Worm (Caenorhabditis elegans) whole organism, young adult: ENCODE results near the gene grl-12.
A peak's percentile ranks its signal among the peaks of the same experiment; 100 is the strongest.

ENCODE experiments used
- B0035.1 ChIP-seq: sonication (generic microtip); optimal IDR thresholded peaks from 2 replicates; lab custom pipeline; 2016; ENCODE audit warnings: missing genetic modification characterization, mild to moderate bottlenecking, missing compliant biosample characterization, missing genotype, missing genetic modification reagents
- B0336.3 ChIP-seq: fragments of 200-800 bp; sonication (Bioruptor generic); IDR thresholded peaks from 2 replicates; pipeline ENCODE4 v1.3.6; 2022; ENCODE audit warnings: missing genetic modification characterization, missing compliant biosample characterization
- F22D6.2 ChIP-seq: sonication (generic microtip); optimal IDR thresholded peaks from 2 replicates; lab custom pipeline; 2016; ENCODE audit warnings: mild to moderate bottlenecking, missing genetic modification characterization, missing compliant biosample characterization
- F55B11.4 ChIP-seq: sonication (generic microtip); optimal IDR thresholded peaks from 2 replicates; lab custom pipeline; 2016; ENCODE audit warnings: missing compliant biosample characterization, missing genetic modification characterization, borderline replicate concordance; ENCODE audit not compliant: insufficient read depth
- Y79H2A.3 ChIP-seq: fragments of 200-800 bp; sonication (Bioruptor generic); conservative IDR thresholded peaks from 2 replicates; pipeline ENCODE4 v1.3.6; 2022; ENCODE audit warnings: missing genetic modification reagents, missing genetic modification characterization, missing compliant biosample characterization
- Y95B8A.8 ChIP-seq: fragments of 200-800 bp; sonication (Bioruptor generic); IDR thresholded peaks from 2 replicates; pipeline ENCODE4 v1.3.6; 2022; ENCODE audit warnings: missing genetic modification reagents, missing genetic modification characterization, missing compliant biosample characterization
- atf-7 ChIP-seq: sonication (generic microtip); optimal IDR thresholded peaks from 2 replicates; lab custom pipeline; 2017; ENCODE audit warnings: mild to moderate bottlenecking, missing genetic modification characterization, missing compliant biosample characterization
- athp-1 ChIP-seq: sonication (generic microtip); optimal IDR thresholded peaks from 2 replicates; lab custom pipeline; 2017; ENCODE audit warnings: mild to moderate bottlenecking, missing genetic modification characterization, missing compliant biosample characterization
- attf-3 ChIP-seq: fragments of 200-800 bp; sonication (Bioruptor generic); conservative IDR thresholded peaks from 2 replicates; pipeline ENCODE4 v1.3.6; 2022; ENCODE audit warnings: missing genetic modification reagents, missing genetic modification characterization, missing compliant biosample characterization
- attf-5 ChIP-seq: fragments of 200-800 bp; sonication (Bioruptor generic); optimal IDR thresholded peaks from 2 replicates; lab custom pipeline; 2018; ENCODE audit warnings: mild to moderate bottlenecking, missing genetic modification characterization, missing compliant biosample characterization
- cebp-1 ChIP-seq, 2 experiments: fragments of 200-800 bp in 1 of 2; sonication (Bioruptor generic) in 1 of 2; sonication (generic microtip) in 1 of 2; IDR thresholded peaks in 1 of 2; optimal IDR thresholded peaks in 1 of 2; 2 replicates each; pipeline versions ENCODE4 v1.3.6 to Lab custom; 2017 to 2022; ENCODE audit warnings: missing compliant biosample characterization in 2 of 2, missing genetic modification characterization in 2 of 2, mild to moderate bottlenecking in 1 of 2, missing genetic modification reagents in 1 of 2, moderate library complexity in 1 of 2
- chd-7 ChIP-seq: sonication (generic microtip); optimal IDR thresholded peaks from 2 replicates; lab custom pipeline; 2016; ENCODE audit warnings: mild to moderate bottlenecking, missing genetic modification characterization, moderate library complexity, missing compliant biosample characterization
- dox-1 ChIP-seq: fragments of 200-800 bp; sonication (Bioruptor generic); IDR thresholded peaks from 2 replicates; pipeline ENCODE4 v1.3.6; 2022; ENCODE audit warnings: missing genetic modification reagents, missing genetic modification characterization, missing compliant biosample characterization
- dpff-1 ChIP-seq: sonication (generic microtip); optimal IDR thresholded peaks from 2 replicates; lab custom pipeline; 2017; ENCODE audit warnings: mild to moderate bottlenecking, missing genetic modification characterization, missing compliant biosample characterization
- ets-4 ChIP-seq: fragments of 200-800 bp; sonication (Bioruptor generic); optimal IDR thresholded peaks from 2 replicates; lab custom pipeline; 2018; ENCODE audit warnings: mild to moderate bottlenecking, missing genetic modification characterization, missing compliant biosample characterization
- hmg-1.2 ChIP-seq: fragments of 200-800 bp; sonication (Bioruptor generic); IDR thresholded peaks from 2 replicates; pipeline ENCODE4 v1.3.6; 2022; ENCODE audit warnings: missing genetic modification reagents, missing genetic modification characterization, missing compliant biosample characterization
- lag-1 ChIP-seq: fragments of 200-800 bp; sonication (Bioruptor generic); IDR thresholded peaks from 2 replicates; pipeline ENCODE4 v1.3.6; 2022; ENCODE audit warnings: missing genetic modification reagents, missing genetic modification characterization, missing compliant biosample characterization
- let-607 ChIP-seq, 2 experiments: fragments of 200-800 bp in 1 of 2; sonication (Bioruptor generic) in 1 of 2; sonication (generic microtip) in 1 of 2; optimal IDR thresholded peaks; 2 replicates each; lab custom pipeline; 2016 to 2018; ENCODE audit warnings: mild to moderate bottlenecking in 2 of 2, missing compliant biosample characterization in 2 of 2, missing genetic modification characterization in 2 of 2, moderate library complexity in 2 of 2, missing genotype in 1 of 2
- lin-26 ChIP-seq: fragments of 200-800 bp; sonication (Bioruptor generic); IDR thresholded peaks from 2 replicates; pipeline ENCODE4 v1.3.6; 2022; ENCODE audit warnings: missing genetic modification reagents, missing genetic modification characterization, missing compliant biosample characterization
- lsy-27 ChIP-seq: sonication (generic microtip); optimal IDR thresholded peaks from 2 replicates; lab custom pipeline; 2017; ENCODE audit warnings: missing genetic modification characterization, mild to moderate bottlenecking, missing compliant biosample characterization, antibody characterized with exemption, missing genotype, borderline replicate concordance; ENCODE audit not compliant: insufficient read depth
- madf-10 ChIP-seq: sonication (generic microtip); optimal IDR thresholded peaks from 2 replicates; lab custom pipeline; 2016; ENCODE audit warnings: mild to moderate bottlenecking, missing genetic modification characterization, missing compliant biosample characterization
- mes-4 ChIP-seq: sonication (generic microtip); optimal IDR thresholded peaks from 2 replicates; lab custom pipeline; 2016; ENCODE audit warnings: missing genotype, missing genetic modification characterization, missing compliant biosample characterization
- nfyb-1 ChIP-seq: fragments of 200-800 bp; sonication (Bioruptor generic); IDR thresholded peaks from 2 replicates; pipeline ENCODE4 v1.3.6; 2022; ENCODE audit warnings: missing genetic modification reagents, missing genetic modification characterization, missing compliant biosample characterization
- nhr-179 ChIP-seq: sonication (generic microtip); optimal IDR thresholded peaks from 2 replicates; lab custom pipeline; 2016; ENCODE audit warnings: mild to moderate bottlenecking, missing genetic modification characterization, missing compliant biosample characterization
- nhr-80 ChIP-seq: sonication (generic microtip); optimal IDR thresholded peaks from 2 replicates; lab custom pipeline; 2016; ENCODE audit warnings: missing genetic modification characterization, missing compliant biosample characterization
- pha-4 ChIP-seq: fragments of 150-350 bp; sonication (generic microtip); optimal IDR thresholded peaks from 2 replicates; lab custom pipeline; 2014; ENCODE audit warnings: missing biosample characterization, missing genetic modification reagents, missing genetic modification characterization
- repo-1 ChIP-seq: sonication (generic microtip); optimal IDR thresholded peaks from 2 replicates; lab custom pipeline; 2017; ENCODE audit warnings: mild to moderate bottlenecking, missing genetic modification characterization, missing compliant biosample characterization
- rpc-1 ChIP-seq, 2 experiments: fragments of 150-350 bp in 1 of 2; sonication (generic microtip) in 1 of 2; optimal IDR thresholded peaks; 2 replicates each; lab custom pipeline; 2014 to 2018; ENCODE audit warnings: missing biosample characterization in 1 of 2, missing genetic modification characterization in 1 of 2, missing genetic modification reagents in 1 of 2, missing genotype in 1 of 2
- snpc-3.4 ChIP-seq: sonication (generic microtip); optimal IDR thresholded peaks from 2 replicates; lab custom pipeline; 2017; ENCODE audit warnings: missing genetic modification characterization, mild to moderate bottlenecking, missing compliant biosample characterization, antibody characterized with exemption, moderate library complexity, missing genotype, missing genetic modification reagents
- snpc-4 ChIP-seq, 5 experiments: fragments of 150-350 bp in 1 of 5; sonication (generic microtip) in 4 of 5; optimal IDR thresholded peaks; 2 replicates each; lab custom pipeline; 2014 to 2018; ENCODE audit warnings: missing genetic modification characterization in 5 of 5, missing biosample characterization in 3 of 5, antibody characterized with exemption in 2 of 5, mild to moderate bottlenecking in 2 of 5, missing compliant biosample characterization in 2 of 5, missing genotype in 2 of 5, moderate library complexity in 2 of 5, missing genetic modification reagents in 1 of 5
- sptf-2 ChIP-seq: fragments of 200-800 bp; sonication (Bioruptor generic); optimal IDR thresholded peaks from 2 replicates; lab custom pipeline; 2018; ENCODE audit warnings: mild to moderate bottlenecking, missing genetic modification characterization, missing compliant biosample characterization
- tbp1 ChIP-seq: fragments of 200-800 bp; sonication (Bioruptor generic); optimal IDR thresholded peaks from 2 replicates; lab custom pipeline; 2018; ENCODE audit warnings: mild to moderate bottlenecking, missing genetic modification characterization, missing compliant biosample characterization
- unc-62 ChIP-seq: fragments of 150-350 bp; optimal IDR thresholded peaks from 2 replicates; lab custom pipeline; 2014; ENCODE audit warnings: missing biosample characterization, missing genetic modification reagents, missing genetic modification characterization
- ztf-22 ChIP-seq: fragments of 200-800 bp; sonication (Bioruptor generic); optimal IDR thresholded peaks from 2 replicates; lab custom pipeline; 2018; ENCODE audit warnings: mild to moderate bottlenecking, missing genetic modification characterization, moderate library complexity, missing compliant biosample characterization
- ztf-26 ChIP-seq: sonication (generic microtip); optimal IDR thresholded peaks from 2 replicates; lab custom pipeline; 2017; ENCODE audit warnings: missing genetic modification characterization, missing compliant biosample characterization
- ztf-3 ChIP-seq: fragments of 200-800 bp; sonication (Bioruptor generic); optimal IDR thresholded peaks from 2 replicates; lab custom pipeline; 2018; ENCODE audit warnings: mild to moderate bottlenecking, missing genetic modification characterization, missing compliant biosample characterization

Gene grl-12

ce11 chrV:8654460-8655419, 17.9 kb upstream of the grl-12 start (continued):
- TF ChIP-seq unc-62 = peak; percentile 61
- no peak for TF ChIP-seq nfyb-1 (GFP tag; lab: Robert Waterston, UW)
- TF ChIP-seq F55B11.4 = no peak
- no peak for TF ChIP-seq repo-1 (tag; lab: Kevin White, UChicago)
- no peak for TF ChIP-seq nhr-179
- TF ChIP-seq nhr-80 (tag; lab: Kevin White, UChicago) = peak; percentile 68
- no peak for TF ChIP-seq cebp-1 (GFP tag; IDR thresholded peaks at IDR 0.05; lab: Robert Waterston, UW)
- TF ChIP-seq cebp-1 (tag; optimal IDR thresholded peaks at IDR 0.05; lab: Kevin White, UChicago) = peak; percentile 32
- TF ChIP-seq mes-4 = no peak
- TF ChIP-seq B0035.1 (tag; lab: Kevin White, UChicago) = no peak
- no peak for TF ChIP-seq dpff-1
- no peak for TF ChIP-seq attf-3 (GFP tag; lab: Robert Waterston, UW)
- TF ChIP-seq, all 124 proteins: peak for 3

- TF ChIP-seq nhr-80 (tag; lab: Kevin White, UChicago) = peak; percentile 42
- no peak for TF ChIP-seq athp-1 (tag; lab: Kevin White, UChicago)
- no peak for TF ChIP-seq mes-4
- peak; percentile 1 for TF ChIP-seq ztf-26
These were observed 16.4 kb upstream of the grl-12 start for ce11 chrV:8653080-8653821.

- TF ChIP-seq madf-10 (tag; lab: Kevin White, UChicago) = no peak
- no peak for TF ChIP-seq hmg-1.2 (GFP tag; lab: Robert Waterston, UW)
- TF ChIP-seq, all 124 proteins: peak for 0
These were observed 15.4 kb upstream of the grl-12 start for ce11 chrV:8652177-8652576.

- TF ChIP-seq mes-4 (no peak), let-607 (tag; optimal IDR thresholded peaks at IDR 0.05; lab: Kevin White, UChicago) (peak; percentile 68 to 88), chd-7 (tag; lab: Kevin White, UChicago) (peak; percentile 67), sptf-2 (GFP tag; lab: Kevin White, UChicago) (peak; percentile 46), snpc-3.4 (no peak), ets-4 (GFP tag; lab: Kevin White, UChicago) (peak; percentile 97), Y95B8A.8 (GFP tag; lab: Robert Waterston, UW) (no peak), rpc-1 (optimal IDR thresholded peaks at IDR 0.05; lab: Kevin White, UChicago) (no peak), rpc-1 (tag; optimal IDR thresholded peaks at IDR 0.05; lab: Kevin White, UChicago) (no peak), madf-10 (tag; lab: Kevin White, UChicago) (peak; percentile 58), pha-4 (tag; lab: Kevin White, UChicago) (peak; percentile 59), ztf-3 (GFP tag; lab: Kevin White, UChicago) (no peak), B0336.3 (GFP tag; lab: Robert Waterston, UW) (peak; percentile 56; the same call in 1 of the 2 replicates), nhr-80 (tag; lab: Kevin White, UChicago) (peak; percentile 100), dox-1 (GFP tag; lab: Robert Waterston, UW) (peak; percentile 75), tbp1 (GFP tag; lab: Kevin White, UChicago) (peak; percentile 47), ztf-22 (GFP tag; lab: Kevin White, UChicago) (peak; percentile 97), F22D6.2 (peak; percentile 52), lsy-27 (tag; lab: Kevin White, UChicago) (no peak), Y79H2A.3 (GFP tag; lab: Robert Waterston, UW) (no peak), snpc-4 (GFP tag; optimal IDR thresholded peaks at IDR 0.05; lab: Kevin White, UChicago) (no peak), snpc-4 (tag; optimal IDR thresholded peaks at IDR 0.05; lab: Kevin White, UChicago) (peak in 2 of 4 experiments; percentile 18 to 29), lag-1 (GFP tag; lab: Robert Waterston, UW) (no peak), lin-26 (GFP tag; lab: Robert Waterston, UW) (no peak), atf-7 (tag; lab: Kevin White, UChicago) (peak; percentile 96), attf-5 (GFP tag; lab: Kevin White, UChicago) (peak; percentile 30)
These were observed 14.4 kb upstream of the grl-12 start for ce11 chrV:8651007-8651711.
